Worm (Caenorhabditis elegans) whole organism, L4/young adult: Measurements from ENCODE around the gene Y57A10C.11.

ENCODE experiments used
- W03F9.2 ChIP-seq: fragments of 150-350 bp; optimal IDR thresholded peaks from 2 replicates; lab custom pipeline; 2014; ENCODE audit warnings: missing biosample characterization, missing genetic modification characterization
- dao-5 ChIP-seq: sonication (generic microtip); optimal IDR thresholded peaks from 2 replicates; lab custom pipeline; 2016; ENCODE audit warnings: missing genotype, missing genetic modification characterization, moderate library complexity, missing compliant biosample characterization
- him-1 ChIP-seq: sonication (generic microtip); optimal IDR thresholded peaks from 2 replicates; lab custom pipeline; 2016; ENCODE audit warnings: missing genotype, missing genetic modification reagents, missing genetic modification characterization, missing compliant biosample characterization

- TF ChIP-seq him-1 (tag; lab: Kevin White, UChicago) (no peak), W03F9.2 (tag; lab: Kevin White, UChicago) (no peak), dao-5 (tag; lab: Kevin White, UChicago) (no peak)
These were observed 41.9 kb upstream of the Y57A10C.11 start, which contains the start of gene sre-32 for ce11 chrII:12456633-12457032.
